Fruit fly (Drosophila melanogaster) whole organism, embryonic: ENCODE results near the gene CG2962.
A peak's percentile ranks its signal among the peaks of the same experiment; 100 is the strongest.

Source experiments
- Awh ChIP-seq: fragments of 200-800 bp; sonication (Bioruptor generic); IDR thresholded peaks from 2 replicates; pipeline ENCODE4, ENCODE4 v1.3.6; 2022; ENCODE audit warnings: missing biosample characterization, missing genetic modification characterization
- Bdp1 ChIP-seq: fragments of 200-800 bp; sonication (Bioruptor generic); optimal IDR thresholded peaks from 3 replicates; lab custom pipeline; 2016; ENCODE audit warnings: missing biosample characterization, missing genetic modification characterization
- Blimp-1 ChIP-seq: fragments of 200-800 bp; sonication (Bioruptor generic); optimal IDR thresholded peaks from 3 replicates; lab custom pipeline; 2018; ENCODE audit warnings: missing biosample characterization, missing genetic modification characterization, mild to moderate bottlenecking, moderate library complexity, missing genetic modification reagents
- CG10979 ChIP-seq: fragments of 200-800 bp; sonication (Bioruptor generic); optimal IDR thresholded peaks from 2 replicates; lab custom pipeline; 2018; ENCODE audit warnings: missing biosample characterization, mild to moderate bottlenecking, missing genetic modification characterization, moderate library complexity
- CG11093 ChIP-seq: fragments of 200-800 bp; sonication (Bioruptor generic); IDR thresholded peaks from 3 replicates; pipeline ENCODE4 v1.3.6; 2022; ENCODE audit warnings: missing biosample characterization, missing genetic modification characterization
- CG11695 ChIP-seq: fragments of 200-800 bp; sonication (Bioruptor generic); IDR thresholded peaks from 3 replicates; pipeline ENCODE4 v1.3.6; 2022; ENCODE audit warnings: missing biosample characterization, missing genetic modification characterization
- CG12391 ChIP-seq: fragments of 200-800 bp; sonication (Bioruptor generic); optimal IDR thresholded peaks from 3 replicates; lab custom pipeline; 2018; ENCODE audit warnings: missing biosample characterization, mild to moderate bottlenecking, missing genetic modification characterization, moderate library complexity
- CG14441 ChIP-seq: fragments of 200-800 bp; sonication (Bioruptor generic); IDR thresholded peaks from 2 replicates; pipeline ENCODE4 v1.3.6; 2022; ENCODE audit warnings: missing biosample characterization, missing genetic modification characterization
- CG1603 ChIP-seq: fragments of 200-800 bp; sonication (Bioruptor generic); optimal IDR thresholded peaks from 2 replicates; lab custom pipeline; 2019; ENCODE audit warnings: missing biosample characterization, mild to moderate bottlenecking, missing genetic modification characterization, moderate library complexity
- CG17612 ChIP-seq: fragments of 200-800 bp; sonication (Bioruptor generic); IDR thresholded peaks from 2 replicates; pipeline ENCODE4 v1.3.6; 2022; ENCODE audit warnings: missing biosample characterization, missing genetic modification characterization
- CG17829 ChIP-seq: fragments of 200-800 bp; optimal IDR thresholded peaks from 2 replicates; lab custom pipeline; 2019; ENCODE audit warnings: missing biosample characterization, mild to moderate bottlenecking, missing genetic modification characterization, moderate library complexity
- CG2678 ChIP-seq: fragments of 200-800 bp; sonication (Bioruptor generic); optimal IDR thresholded peaks from 3 replicates; lab custom pipeline; 2019; ENCODE audit warnings: missing biosample characterization, mild to moderate bottlenecking, missing genetic modification characterization, moderate library complexity
- CG3407 ChIP-seq: fragments of 200-800 bp; sonication (Bioruptor generic); optimal IDR thresholded peaks from 2 replicates; lab custom pipeline; 2018; ENCODE audit warnings: missing biosample characterization, mild to moderate bottlenecking, missing genetic modification characterization
- CG5180 ChIP-seq: fragments of 200-800 bp; sonication (Bioruptor generic); optimal IDR thresholded peaks from 3 replicates; lab custom pipeline; 2017; ENCODE audit warnings: missing biosample characterization, missing genetic modification characterization, mild to moderate bottlenecking, moderate library complexity, missing genetic modification reagents
- CG5245 ChIP-seq: fragments of 200-800 bp; sonication (Bioruptor generic); optimal IDR thresholded peaks from 3 replicates; lab custom pipeline; 2016; ENCODE audit warnings: missing biosample characterization, missing genetic modification characterization
- CG6175 ChIP-seq: fragments of 200-800 bp; sonication (Bioruptor generic); IDR thresholded peaks from 3 replicates; pipeline ENCODE4 v1.3.6; 2022; ENCODE audit warnings: missing biosample characterization, missing genetic modification characterization
- CG6689 ChIP-seq: fragments of 200-800 bp; sonication (Bioruptor generic); IDR thresholded peaks from 2 replicates; pipeline ENCODE4 v1.3.6; 2022; ENCODE audit warnings: missing biosample characterization, missing genetic modification characterization
- CG7928 ChIP-seq: fragments of 200-800 bp; sonication (Bioruptor generic); optimal IDR thresholded peaks from 2 replicates; lab custom pipeline; 2017; ENCODE audit warnings: missing biosample characterization, mild to moderate bottlenecking, missing genetic modification characterization
- CG8281 ChIP-seq: fragments of 200-800 bp; sonication (Bioruptor generic); optimal IDR thresholded peaks from 2 replicates; lab custom pipeline; 2018; ENCODE audit warnings: missing biosample characterization, mild to moderate bottlenecking, missing genetic modification characterization, moderate library complexity
- CG8944 ChIP-seq: fragments of 200-800 bp; sonication (Bioruptor generic); optimal IDR thresholded peaks from 3 replicates; lab custom pipeline; 2016; ENCODE audit warnings: missing biosample characterization, missing genetic modification characterization
- Doc2 ChIP-seq: fragments of 200-800 bp; sonication (Bioruptor generic); IDR thresholded peaks from 2 replicates; pipeline ENCODE4 v1.3.6; 2022; ENCODE audit warnings: missing biosample characterization, missing genetic modification characterization
- Dref ChIP-seq: fragments of 200-800 bp; sonication (Bioruptor generic); IDR thresholded peaks from 2 replicates; pipeline ENCODE4 v1.3.6; 2022; ENCODE audit warnings: missing biosample characterization, missing genetic modification characterization
- E2f2 ChIP-seq: fragments of 200-800 bp; sonication (Bioruptor generic); IDR thresholded peaks from 2 replicates; pipeline ENCODE4 v1.3.6; 2022; ENCODE audit warnings: missing biosample characterization, missing genetic modification characterization
- Elba2 ChIP-seq: fragments of 200-800 bp; sonication (Bioruptor generic); optimal IDR thresholded peaks from 3 replicates; lab custom pipeline; 2016; ENCODE audit warnings: missing biosample characterization, missing genetic modification characterization
- HLH3B ChIP-seq: fragments of 200-800 bp; sonication (Bioruptor generic); IDR thresholded peaks from 2 replicates; pipeline ENCODE4 v1.3.6; 2022; ENCODE audit warnings: missing biosample characterization, missing genetic modification characterization
- Hr39 ChIP-seq: fragments of >200 bp; optimal IDR thresholded peaks from 2 replicates; lab custom pipeline; 2017
- Hr51 ChIP-seq, 2 experiments: fragments of 200-800 bp; sonication (Bioruptor generic); optimal IDR thresholded peaks; 2 replicates in 1 of 2; 3 replicates in 1 of 2; lab custom pipeline; 2016 to 2018; ENCODE audit warnings: missing biosample characterization in 2 of 2, missing genetic modification characterization in 2 of 2, mild to moderate bottlenecking in 1 of 2, moderate library complexity in 1 of 2
- Hr78 ChIP-seq, 2 experiments: fragments of 200-800 bp in 1 of 2; fragments of >200 bp in 1 of 2; sonication (Bioruptor generic) in 1 of 2; optimal IDR thresholded peaks; 2 replicates each; lab custom pipeline; 2017 to 2019; ENCODE audit warnings: missing biosample characterization in 2 of 2, missing genetic modification characterization in 2 of 2, mild to moderate bottlenecking in 1 of 2, moderate library complexity in 1 of 2
- Jarid2 ChIP-seq: fragments of 200-800 bp; sonication (Bioruptor generic); optimal IDR thresholded peaks from 3 replicates; lab custom pipeline; 2017; ENCODE audit warnings: mild to moderate bottlenecking, missing biosample characterization, missing genetic modification reagents, missing genetic modification characterization
- Mrtf ChIP-seq: fragments of 200-800 bp; sonication (Bioruptor generic); IDR thresholded peaks from 3 replicates; pipeline ENCODE4 v1.3.6; 2022; ENCODE audit warnings: missing biosample characterization, missing genetic modification characterization
- NfI ChIP-seq: fragments of 200-800 bp; sonication (Bioruptor generic); optimal IDR thresholded peaks from 3 replicates; lab custom pipeline; 2018; ENCODE audit warnings: missing biosample characterization, mild to moderate bottlenecking, missing genetic modification characterization, moderate library complexity
- Oaz ChIP-seq: fragments of 200-800 bp; sonication (Bioruptor generic); IDR thresholded peaks from 2 replicates; pipeline ENCODE4 v1.3.6; 2022; ENCODE audit warnings: missing biosample characterization, missing genetic modification characterization
- Ptx1 ChIP-seq: fragments of 200-800 bp; sonication (Bioruptor generic); IDR thresholded peaks from 2 replicates; pipeline ENCODE4 v1.3.6; 2022; ENCODE audit warnings: missing biosample characterization, missing genetic modification characterization
- Sox102F ChIP-seq: fragments of 200-800 bp; sonication (Bioruptor generic); optimal IDR thresholded peaks from 2 replicates; lab custom pipeline; 2018; ENCODE audit warnings: missing biosample characterization, mild to moderate bottlenecking, missing genetic modification characterization, moderate library complexity
- Xrp1 ChIP-seq: fragments of 200-800 bp; sonication (Bioruptor generic); IDR thresholded peaks from 2 replicates; pipeline ENCODE4 v1.3.6; 2022; ENCODE audit warnings: missing biosample characterization, missing genetic modification characterization
- ap ChIP-seq: fragments of 200-800 bp; sonication (Bioruptor generic); IDR thresholded peaks from 2 replicates; pipeline ENCODE4 v1.3.6; 2022; ENCODE audit warnings: missing biosample characterization, missing genetic modification characterization
- ase ChIP-seq: fragments of 200-800 bp; sonication (Bioruptor generic); IDR thresholded peaks from 3 replicates; pipeline ENCODE4 v1.3.6; 2022; ENCODE audit warnings: missing biosample characterization, missing genetic modification characterization
- dysf ChIP-seq: fragments of 200-800 bp; sonication (Bioruptor generic); IDR thresholded peaks from 3 replicates; pipeline ENCODE4 v1.3.6; 2022; ENCODE audit warnings: missing biosample characterization, missing genetic modification characterization
- kah ChIP-seq: fragments of 200-800 bp; sonication (Bioruptor generic); optimal IDR thresholded peaks from 2 replicates; lab custom pipeline; 2018; ENCODE audit warnings: missing biosample characterization, mild to moderate bottlenecking, missing genetic modification characterization
- nau ChIP-seq: fragments of 200-800 bp; sonication (Bioruptor generic); optimal IDR thresholded peaks from 3 replicates; lab custom pipeline; 2017; ENCODE audit warnings: missing biosample characterization, mild to moderate bottlenecking, missing genetic modification characterization, missing genetic modification reagents
- onecut ChIP-seq: fragments of 200-800 bp; sonication (Bioruptor generic); IDR thresholded peaks from 2 replicates; pipeline ENCODE4 v1.3.6; 2022; ENCODE audit warnings: missing biosample characterization, missing genetic modification characterization
- prd ChIP-seq, 3 experiments: fragments of >200 bp in 2 of 3; fragments of 200-800 bp in 1 of 3; sonication (Bioruptor generic) in 1 of 3; optimal IDR thresholded peaks in 2 of 3; IDR thresholded peaks in 1 of 3; 2 replicates in 2 of 3; 3 replicates in 1 of 3; pipeline versions ENCODE4 v1.3.6 to Lab custom; 2017 to 2022; ENCODE audit warnings: missing biosample characterization in 1 of 3, missing genetic modification characterization in 1 of 3
- sd ChIP-seq: fragments of 200-800 bp; sonication (Bioruptor generic); optimal IDR thresholded peaks from 3 replicates; lab custom pipeline; 2018; ENCODE audit warnings: missing biosample characterization, mild to moderate bottlenecking, missing genetic modification characterization, moderate library complexity
- seq ChIP-seq: fragments of 200-800 bp; sonication (Bioruptor generic); IDR thresholded peaks from 2 replicates; pipeline ENCODE4 v1.3.6; 2022; ENCODE audit warnings: missing biosample characterization, missing genetic modification characterization
- sima ChIP-seq: fragments of 200-800 bp; sonication (Bioruptor generic); optimal IDR thresholded peaks from 2 replicates; lab custom pipeline; 2016; ENCODE audit warnings: missing biosample characterization, missing genetic modification characterization
- slbo ChIP-seq: fragments of 200-800 bp; sonication (Bioruptor generic); IDR thresholded peaks from 2 replicates; pipeline ENCODE4 v1.3.6; 2022; ENCODE audit warnings: missing biosample characterization, missing genetic modification characterization
- sob ChIP-seq: fragments of 200-800 bp; sonication (Bioruptor generic); IDR thresholded peaks from 2 replicates; pipeline ENCODE4 v1.3.6; 2022; ENCODE audit warnings: missing biosample characterization, missing genetic modification characterization
- ssp ChIP-seq: fragments of 200-800 bp; sonication (Bioruptor generic); IDR thresholded peaks from 2 replicates; pipeline ENCODE4 v1.3.6; 2022; ENCODE audit warnings: missing biosample characterization, missing genetic modification characterization
- unpg ChIP-seq: fragments of 200-800 bp; sonication (Bioruptor generic); optimal IDR thresholded peaks from 3 replicates; lab custom pipeline; 2018; ENCODE audit warnings: missing biosample characterization, mild to moderate bottlenecking, missing genetic modification characterization, moderate library complexity

The CG2962 gene

dm6 chrX:10233065-10233464 is 16.6 kb upstream of the CG2962 start, which contains the start of gene CG2961 (continued):
- peak; percentile 58 for TF ChIP-seq unpg
- peak in 1 of 2 experiments; percentile 77 for TF ChIP-seq Hr51 (GFP tag; optimal IDR thresholded peaks at IDR 0.05; lab: Kevin White, UChicago)
- TF ChIP-seq sob (GFP tag; lab: Robert Waterston, UW) = no peak
- TF ChIP-seq Bdp1 = no peak
- no peak for TF ChIP-seq CG7928 (GFP tag; lab: Kevin White, UChicago)
- peak; percentile 56 for TF ChIP-seq Ptx1
- no peak for TF ChIP-seq kah
- peak; percentile 21 for TF ChIP-seq CG1603 (tag; lab: Kevin White, UChicago)
- TF ChIP-seq seq = 0 out of 2 replicates have a peak, but pooled peaks have one; percentile 42
- TF ChIP-seq sd (tag; lab: Kevin White, UChicago) = peak; percentile 46
- TF ChIP-seq slbo (GFP tag; lab: Robert Waterston, UW) = peak; percentile 17; the same call in 1 of the 2 replicates
- no peak for TF ChIP-seq Jarid2 (GFP tag; lab: Kevin White, UChicago)
- peak; percentile 47 for TF ChIP-seq dysf (GFP tag; lab: Robert Waterston, UW)
- no peak for TF ChIP-seq CG6175 (GFP tag; lab: Robert Waterston, UW)
- TF ChIP-seq prd (optimal IDR thresholded peaks at IDR 0.05; lab: Kevin White, UChicago) = no peak
- TF ChIP-seq prd (GFP tag; IDR thresholded peaks at IDR 0.05; lab: Robert Waterston, UW) = peak; percentile 29; the same call in 1 of the 3 replicates
- TF ChIP-seq CG17829 = peak; percentile 1
- TF ChIP-seq nau (GFP tag; lab: Kevin White, UChicago) = peak; percentile 8
- peak; percentile 41 for TF ChIP-seq CG6689 (GFP tag; lab: Robert Waterston, UW)
- no peak for TF ChIP-seq Hr39 (lab: Kevin White, UChicago)
- TF ChIP-seq ap = peak; percentile 38; the same call in 1 of the 2 replicates
- 0 out of 3 replicates have a peak, but pooled peaks have one; percentile 8 for TF ChIP-seq ase (GFP tag; lab: Robert Waterston, UW)
- peak; percentile 36; the same call in 1 of the 2 replicates for TF ChIP-seq onecut (GFP tag; lab: Robert Waterston, UW)
- TF ChIP-seq CG3407 (GFP tag; lab: Kevin White, UChicago) = no peak
- 0 out of 2 replicates have a peak, but pooled peaks have one; percentile 11 for TF ChIP-seq ssp (GFP tag; lab: Robert Waterston, UW)
- 0 out of 2 replicates have a peak, but pooled peaks have one; percentile 17 for TF ChIP-seq Awh (GFP tag; lab: Robert Waterston, UW)
- peak; percentile 31 for TF ChIP-seq CG12391
- peak in 1 of 2 experiments; percentile 73 for TF ChIP-seq Hr78 (GFP tag; optimal IDR thresholded peaks at IDR 0.05; lab: Kevin White, UChicago)
- peak; percentile 5 for TF ChIP-seq CG8281
- peak; percentile 34; the same call in 1 of the 2 replicates for TF ChIP-seq Xrp1
- no peak for TF ChIP-seq CG5245 (GFP tag; lab: Kevin White, UChicago)
- TF ChIP-seq Blimp-1 (GFP tag; lab: Kevin White, UChicago) = peak; percentile 28
- TF ChIP-seq CG11093 (GFP tag; lab: Robert Waterston, UW) = no peak; the same call in 2 of the 3 replicates
- TF ChIP-seq CG11695 (GFP tag; lab: Robert Waterston, UW) = peak; percentile 23; the same call in 1 of the 3 replicates
- TF ChIP-seq CG10979 = peak; percentile 25
- TF ChIP-seq Sox102F (GFP tag; lab: Kevin White, UChicago) = peak; percentile 64
- no peak for TF ChIP-seq Dref (GFP tag; lab: Robert Waterston, UW)
- TF ChIP-seq CG2678 = peak; percentile 44
- no peak for TF ChIP-seq Doc2 (GFP tag; lab: Robert Waterston, UW)
- peak; percentile 2 for TF ChIP-seq NfI (GFP tag; lab: Kevin White, UChicago)
- peak; percentile 26; the same call in 1 of the 2 replicates for TF ChIP-seq CG17612 (GFP tag; lab: Robert Waterston, UW)
- TF ChIP-seq CG5180 (GFP tag; lab: Kevin White, UChicago) = peak; percentile 10
- no peak for TF ChIP-seq Elba2 (GFP tag; lab: Kevin White, UChicago)
- TF ChIP-seq CG14441 (GFP tag; lab: Robert Waterston, UW) = 0 out of 2 replicates have a peak, but pooled peaks have one; percentile 30
- peak; percentile 38; the same call in 1 of the 2 replicates for TF ChIP-seq Oaz
- 0 out of 3 replicates have a peak, but pooled peaks have one; percentile 25 for TF ChIP-seq Mrtf (GFP tag; lab: Robert Waterston, UW)
- TF ChIP-seq CG8944 (GFP tag; lab: Kevin White, UChicago) = no peak
- TF ChIP-seq sima (GFP tag; lab: Kevin White, UChicago) = no peak
- TF ChIP-seq E2f2 = no peak; the same call in 1 of the 2 replicates
- TF ChIP-seq HLH3B = 0 out of 2 replicates have a peak, but pooled peaks have one; percentile 22
